Worm (Caenorhabditis elegans): ENCODE measurements around the gene C28C12.1.

The C28C12.1 gene

DNA sequence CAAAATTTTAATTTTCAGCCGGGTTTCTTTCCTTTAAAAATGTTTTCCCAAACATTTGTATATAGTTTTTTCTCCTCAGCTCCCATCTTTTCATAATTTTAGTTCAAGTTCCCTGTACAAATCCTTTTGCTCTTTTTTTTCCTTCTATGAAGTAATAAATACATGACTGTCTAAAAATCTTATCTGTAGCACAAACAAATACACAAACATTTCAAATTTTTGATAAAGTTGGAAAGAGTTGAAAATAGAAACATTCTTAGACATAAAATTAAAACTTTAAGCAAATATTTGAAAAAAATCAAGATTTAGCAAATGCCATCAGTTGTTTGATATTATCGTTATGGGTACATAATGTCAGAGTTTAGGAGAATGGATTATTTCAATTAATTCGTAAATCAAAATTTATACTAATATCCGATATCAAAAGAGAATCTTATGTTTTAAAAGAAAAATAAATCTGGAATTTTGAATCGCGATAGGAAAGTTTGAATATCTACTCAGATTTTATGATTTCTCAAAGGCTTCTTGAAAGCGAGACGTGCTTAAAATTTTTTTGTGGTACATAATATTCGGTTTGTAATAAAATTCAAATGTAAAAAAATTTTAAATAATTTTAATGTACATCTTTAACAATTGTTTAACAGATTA is 36.7 kb downstream of the C28C12.1 start:
- TF ChIP-seq efl-3 (GFP tag; optimal IDR thresholded peaks at IDR 0.05): no peak
- no peak for TF ChIP-seq snu-23 (GFP tag; optimal IDR thresholded peaks at IDR 0.05)
- TF ChIP-seq grh-1 (GFP tag; IDR thresholded peaks at IDR 0.05): no peak
- no peak for TF ChIP-seq irx-1 (tag; optimal IDR thresholded peaks at IDR 0.05)
- TF ChIP-seq hpl-2 (GFP tag; optimal IDR thresholded peaks at IDR 0.05): no peak
- TF ChIP-seq nhr-84 (tag; optimal IDR thresholded peaks at IDR 0.05): no peak
- TF ChIP-seq swsn-7 (tag; optimal IDR thresholded peaks at IDR 0.05): no peak
- TF ChIP-seq pag-3 (tag; optimal IDR thresholded peaks at IDR 0.05; ENCODE audit: borderline replicate concordance, insufficient read depth): no peak
- no peak for TF ChIP-seq nhr-28 (tag; optimal IDR thresholded peaks at IDR 0.05)
- no peak for TF ChIP-seq rnt-1 (tag; optimal IDR thresholded peaks at IDR 0.05)
- peak; percentile 27 for TF ChIP-seq elt-2 (tag; optimal IDR thresholded peaks at IDR 0.05)
- peak; percentile 29 for TF ChIP-seq nhr-90 (tag; optimal IDR thresholded peaks at IDR 0.05; ENCODE audit: poor library complexity)
- TF ChIP-seq aha-1 (tag; optimal IDR thresholded peaks at IDR 0.05): no peak
- peak; percentile 1 for TF ChIP-seq nhr-20 (tag; optimal IDR thresholded peaks at IDR 0.05)
- no peak for TF ChIP-seq aly-2 (tag; optimal IDR thresholded peaks at IDR 0.05)
- TF ChIP-seq nhr-11 (tag; optimal IDR thresholded peaks at IDR 0.05): no peak

DNA sequence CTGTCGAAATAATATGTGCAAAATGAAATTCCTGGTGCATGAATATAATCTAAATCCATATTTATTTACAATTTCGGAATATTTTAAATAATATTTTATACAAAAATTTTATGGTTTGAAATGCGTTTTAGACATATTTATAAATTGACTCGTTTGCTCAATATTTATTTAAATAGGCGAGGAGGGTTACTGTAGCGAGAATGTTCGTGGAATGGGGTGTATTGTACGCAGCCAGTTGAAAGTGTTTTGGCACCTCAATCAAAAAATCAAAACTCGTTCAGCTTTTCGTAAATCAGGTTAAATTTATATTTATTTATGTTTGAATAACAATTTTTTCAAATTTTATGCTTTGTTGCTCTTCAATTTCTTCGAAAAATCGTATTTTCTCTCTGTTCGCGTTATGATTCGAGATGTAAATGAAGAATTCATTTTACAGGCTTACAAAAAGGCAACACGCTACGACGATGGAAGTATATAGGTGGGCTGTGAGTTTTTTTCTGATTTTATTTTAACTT is 37.2 kb downstream of the C28C12.1 start, which contains the start of gene hyl-1:
TSS of gene hyl-1 (plus strand) at position 465 of the 515 bp plus-strand sequence.
- no peak for TF ChIP-seq zip-4 (GFP tag; optimal IDR thresholded peaks at IDR 0.05)
- no peak for TF ChIP-seq jun-1 (tag; optimal IDR thresholded peaks at IDR 0.05)
- no peak for TF ChIP-seq fos-1 (tag; optimal IDR thresholded peaks at IDR 0.05)
- TF ChIP-seq sptf-1 (tag; optimal IDR thresholded peaks at IDR 0.05): no peak
- TF ChIP-seq unc-86 (tag; optimal IDR thresholded peaks at IDR 0.05): no peak
- no peak for TF ChIP-seq nhr-19 (GFP tag; conservative IDR thresholded peaks at IDR 0.05)
- no peak for TF ChIP-seq efl-3 (GFP tag; optimal IDR thresholded peaks at IDR 0.05)
- no peak for TF ChIP-seq sox-4 (tag; optimal IDR thresholded peaks at IDR 0.05)
- TF ChIP-seq unc-130 (tag; optimal IDR thresholded peaks at IDR 0.05): no peak

DNA sequence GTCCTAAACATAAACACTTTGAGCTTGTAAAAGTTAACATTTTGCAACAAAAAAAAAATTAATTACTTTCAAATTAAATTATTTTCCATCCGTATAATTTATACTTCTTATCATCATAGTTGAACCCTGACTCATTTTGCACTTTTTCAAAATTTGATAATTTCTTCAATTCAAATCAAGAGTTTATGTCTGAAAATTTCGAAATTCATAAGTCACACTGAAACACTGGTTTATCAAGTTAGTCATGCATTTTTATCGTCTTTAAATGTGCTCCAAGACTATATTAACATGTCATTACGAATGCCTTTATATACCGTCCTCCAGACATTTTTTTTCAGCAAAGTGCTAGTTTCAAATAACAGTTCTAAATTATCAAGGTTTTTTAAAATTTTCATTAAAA is 38.2 kb downstream of the C28C12.1 start:
- peak; percentile 38 for TF ChIP-seq elt-2 (tag; optimal IDR thresholded peaks at IDR 0.05)
- TF ChIP-seq snu-23 (GFP tag; optimal IDR thresholded peaks at IDR 0.05): no peak
- no peak for TF ChIP-seq tbx-2 (tag; optimal IDR thresholded peaks at IDR 0.05)
- TF ChIP-seq ama-1 (optimal IDR thresholded peaks at IDR 0.05): no peak
- TF ChIP-seq ceh-8 (GFP tag; optimal IDR thresholded peaks at IDR 0.05): no peak
- TF ChIP-seq elt-3 (tag; optimal IDR thresholded peaks at IDR 0.05): no peak

DNA sequence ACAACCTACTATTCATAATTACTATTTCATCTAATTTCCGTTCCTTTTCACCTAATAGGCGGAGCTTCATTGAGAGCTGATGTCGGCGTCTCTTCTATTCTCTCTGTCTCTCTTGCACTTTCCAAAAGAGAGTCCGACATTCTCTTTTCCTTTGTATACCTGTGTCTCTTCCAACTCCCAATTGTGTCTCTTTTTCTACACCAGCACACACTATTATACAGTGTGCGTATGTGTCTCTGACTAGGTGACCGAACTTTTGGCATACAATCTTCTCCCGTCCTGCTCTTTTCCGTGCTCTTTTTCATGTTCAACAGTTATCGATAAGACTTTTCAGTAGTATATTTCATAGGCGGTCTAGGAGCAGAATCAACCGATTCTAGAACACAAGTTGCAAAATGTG is 38.8 kb downstream of the C28C12.1 start:
- no peak for TF ChIP-seq C04F5.9 (tag; optimal IDR thresholded peaks at IDR 0.05)
- TF ChIP-seq nhr-20 (tag; optimal IDR thresholded peaks at IDR 0.05): peak; percentile 5
- TF ChIP-seq nhr-84 (tag; optimal IDR thresholded peaks at IDR 0.05): no peak
- no peak for TF ChIP-seq ceh-82 (tag; optimal IDR thresholded peaks at IDR 0.05)
- peak; percentile 35 for TF ChIP-seq lin-14 (GFP tag; optimal IDR thresholded peaks at IDR 0.05)
- TF ChIP-seq elt-2 (tag; optimal IDR thresholded peaks at IDR 0.05): peak; percentile 33

DNA sequence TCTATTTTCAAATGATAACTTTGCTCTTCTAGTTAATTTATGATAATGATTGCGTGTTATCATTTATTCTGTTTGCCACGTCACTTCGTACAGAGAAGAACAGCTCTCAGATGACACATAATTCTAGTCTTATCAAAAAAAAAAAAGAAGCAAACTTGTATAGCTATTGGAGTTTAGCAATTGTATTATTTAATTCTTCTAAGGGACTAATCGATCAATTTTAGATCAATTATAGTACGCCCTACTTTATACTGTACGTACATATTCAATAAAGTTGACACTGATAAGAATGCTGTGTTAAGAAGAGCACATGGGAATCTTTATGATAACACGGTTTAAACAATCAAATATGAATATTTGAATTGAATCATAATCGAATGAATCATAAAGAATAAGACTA is 40.8 kb downstream of the C28C12.1 start:
- TF ChIP-seq jun-1 (tag; optimal IDR thresholded peaks at IDR 0.05) (no peak), tlp-1 (tag; optimal IDR thresholded peaks at IDR 0.05) (no peak), nhr-20 (tag; optimal IDR thresholded peaks at IDR 0.05) (peak; percentile 39), elt-2 (tag; optimal IDR thresholded peaks at IDR 0.05) (peak; percentile 92), F16B12.6 (tag; optimal IDR thresholded peaks at IDR 0.05) (no peak), dsc-1 (tag; optimal IDR thresholded peaks at IDR 0.05) (no peak), mdl-1 (tag; optimal IDR thresholded peaks at IDR 0.05) (no peak)
